Worm (Caenorhabditis elegans): ENCODE results near the gene fbxa-105.

DNA sequence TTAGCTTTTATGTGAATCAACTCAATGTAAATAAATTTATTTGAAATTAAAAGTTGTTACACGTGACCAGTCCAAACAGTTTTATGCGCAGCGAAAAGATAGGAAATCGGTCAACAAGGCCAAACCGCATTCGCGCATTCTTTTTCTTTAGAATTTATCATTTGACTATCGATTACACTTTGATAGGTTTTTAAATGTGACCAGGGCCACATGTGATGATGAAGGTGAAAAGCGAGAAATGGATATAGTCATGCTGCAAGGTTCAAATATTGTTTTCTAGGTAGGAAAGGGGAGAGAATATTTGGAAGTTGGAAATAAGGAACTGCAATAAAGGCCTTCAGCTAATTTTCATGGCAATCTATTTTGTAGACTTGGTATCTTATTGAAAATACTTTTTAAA lies 45.1 kb upstream of the fbxa-105 start:
- no peak for TF ChIP-seq ceh-82 (tag; optimal IDR thresholded peaks at IDR 0.05)
- TF ChIP-seq tbx-2 (tag; optimal IDR thresholded peaks at IDR 0.05) = peak; percentile 28
- peak; percentile 16 for TF ChIP-seq nfya-1 (tag; optimal IDR thresholded peaks at IDR 0.05; ENCODE audit: insufficient read depth)
- no peak for TF ChIP-seq egl-27 (tag; optimal IDR thresholded peaks at IDR 0.05)
- TF ChIP-seq hmg-11 (tag; optimal IDR thresholded peaks at IDR 0.05) = no peak
- TF ChIP-seq nhr-11 (tag; optimal IDR thresholded peaks at IDR 0.05) = no peak
- TF ChIP-seq ama-1 (optimal IDR thresholded peaks at IDR 0.05) = peak; percentile 98
- no peak for TF ChIP-seq pqm-1 (tag; optimal IDR thresholded peaks at IDR 0.05)
- TF ChIP-seq nhr-77 (tag; optimal IDR thresholded peaks at IDR 0.05) = no peak
